Worm (Caenorhabditis elegans) whole organism, L4 larva: ENCODE results near the gene lact-3.

Experiments
- Y105C5A.15 ChIP-seq: fragments of 200-800 bp; sonication (Bioruptor generic); IDR thresholded peaks from 2 replicates; pipeline ENCODE4 v1.3.6; 2022; ENCODE audit warnings: missing genetic modification characterization, missing compliant biosample characterization
- dve-1 ChIP-seq: sonication (generic microtip); optimal IDR thresholded peaks from 2 replicates; lab custom pipeline; 2017; ENCODE audit warnings: antibody characterized with exemption, mild to moderate bottlenecking, missing genetic modification characterization, missing compliant biosample characterization; ENCODE audit not compliant: insufficient read depth
- jun-1 ChIP-seq: fragments of 150-350 bp; optimal IDR thresholded peaks from 2 replicates; lab custom pipeline; 2014; ENCODE audit warnings: missing biosample characterization, missing genetic modification reagents, missing genetic modification characterization
- mxl-2 ChIP-seq: fragments of 200-800 bp; sonication (Bioruptor generic); conservative IDR thresholded peaks from 2 replicates; pipeline ENCODE4 v1.3.6; 2022; ENCODE audit warnings: missing genetic modification reagents, missing genetic modification characterization, missing compliant biosample characterization
- nhr-28 ChIP-seq: fragments of 150-350 bp; optimal IDR thresholded peaks from 2 replicates; lab custom pipeline; 2014; ENCODE audit warnings: missing biosample characterization, missing genetic modification characterization
- nhr-6 ChIP-seq: fragments of 150-350 bp; optimal IDR thresholded peaks from 2 replicates; lab custom pipeline; 2014; ENCODE audit warnings: missing biosample characterization, missing genetic modification characterization
- skn-1 ChIP-seq: fragments of 150-350 bp; optimal IDR thresholded peaks from 2 replicates; lab custom pipeline; 2014; ENCODE audit warnings: missing biosample characterization, missing genetic modification characterization
- snpc-4 ChIP-seq: fragments of 150-350 bp; optimal IDR thresholded peaks from 2 replicates; lab custom pipeline; 2014; ENCODE audit warnings: missing biosample characterization, missing genetic modification characterization
- spr-1 ChIP-seq: sonication (generic microtip); optimal IDR thresholded peaks from 2 replicates; lab custom pipeline; 2016; ENCODE audit warnings: mild to moderate bottlenecking, missing genetic modification characterization, missing compliant biosample characterization
- tag-97 ChIP-seq: fragments of 200-800 bp; sonication (Bioruptor generic); IDR thresholded peaks from 2 replicates; pipeline ENCODE4 v1.3.6; 2022; ENCODE audit warnings: missing genetic modification characterization, missing compliant biosample characterization
- unc-62 ChIP-seq, 3 experiments: fragments of 150-350 bp in 1 of 3; sonication (generic microtip); optimal IDR thresholded peaks in 2 of 3; peaks in 1 of 3; 1 replicate in 1 of 3; 2 replicates in 2 of 3; lab custom pipeline; 2014 to 2017; ENCODE audit warnings: missing biosample characterization in 3 of 3, missing genetic modification characterization in 3 of 3, missing genetic modification reagents in 3 of 3, missing genotype in 1 of 3
- ztf-11 ChIP-seq: fragments of 150-350 bp; optimal IDR thresholded peaks from 2 replicates; lab custom pipeline; 2014; ENCODE audit warnings: missing biosample characterization, missing genetic modification characterization

DNA sequence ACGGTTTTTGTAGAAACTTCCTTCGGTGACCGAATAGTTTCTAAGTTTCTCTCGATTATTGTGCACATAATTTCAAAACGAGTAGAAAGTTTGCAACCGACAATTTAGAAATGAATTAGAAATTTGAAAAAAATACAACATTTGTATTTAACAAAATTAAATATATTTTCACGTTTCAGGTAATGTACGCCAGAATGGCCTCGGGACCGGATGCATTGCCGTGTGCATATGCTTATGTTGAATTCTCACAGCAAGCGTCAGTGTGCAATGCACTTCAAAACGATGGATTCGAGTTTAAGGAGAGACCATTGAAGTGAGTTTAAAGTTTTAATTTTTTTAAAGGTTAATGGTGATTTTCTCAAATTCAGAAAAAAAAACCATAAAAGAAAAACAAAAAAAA, 3.4 kb upstream of the lact-3 start, which contains the start of gene marc-2:
- TF ChIP-seq snpc-4, result no peak
- TF ChIP-seq Y105C5A.15, result no peak
- no peak for TF ChIP-seq skn-1 (tag; lab: Kevin White, UChicago)
- TF ChIP-seq dve-1, result no peak
- TF ChIP-seq ztf-11 (tag; lab: Kevin White, UChicago), result no peak
- TF ChIP-seq mxl-2 (GFP tag; lab: Robert Waterston, UW), result no peak
- TF ChIP-seq spr-1 (tag; lab: Kevin White, UChicago), result no peak
- TF ChIP-seq unc-62 (GFP tag; optimal IDR thresholded peaks at IDR 0.05 in 1 of 2; lab: Kevin White, UChicago), result no peak
- no peak for TF ChIP-seq unc-62 (tag; optimal IDR thresholded peaks at IDR 0.05; lab: Kevin White, UChicago)
- TF ChIP-seq nhr-6 (tag; lab: Kevin White, UChicago), result no peak
- TF ChIP-seq tag-97, result no peak
- no peak for TF ChIP-seq jun-1 (tag; lab: Kevin White, UChicago)
- TF ChIP-seq nhr-28 (tag; lab: Kevin White, UChicago), result no peak
